Worm (Caenorhabditis elegans) whole organism, early embryonic: ENCODE results near the gene ras-1.

Experiments
- B0310.2 ChIP-seq: sonication (generic microtip); optimal IDR thresholded peaks from 2 replicates; lab custom pipeline; 2016; ENCODE audit warnings: mild to moderate bottlenecking, missing genetic modification characterization, missing compliant biosample characterization
- ama-1 ChIP-seq: fragments of 150-350 bp; optimal IDR thresholded peaks from 2 replicates; lab custom pipeline; 2014
- ets-7 ChIP-seq: sonication (generic microtip); optimal IDR thresholded peaks from 2 replicates; lab custom pipeline; 2016; ENCODE audit warnings: missing genotype, missing genetic modification characterization, missing compliant biosample characterization
- hmbx-1 ChIP-seq: sonication (generic microtip); optimal IDR thresholded peaks from 2 replicates; lab custom pipeline; 2016; ENCODE audit warnings: mild to moderate bottlenecking, missing genetic modification characterization, missing compliant biosample characterization
- tbx-37 ChIP-seq: fragments of 200-800 bp; sonication (Bioruptor generic); conservative IDR thresholded peaks from 2 replicates; pipeline ENCODE4 v1.3.6; 2022; ENCODE audit warnings: missing genetic modification reagents, missing genetic modification characterization, missing compliant biosample characterization
- tra-4 ChIP-seq: sonication (generic microtip); optimal IDR thresholded peaks from 2 replicates; lab custom pipeline; 2017; ENCODE audit warnings: missing genetic modification characterization, missing compliant biosample characterization

ce11 chrII:12309614-12310013 lies 42.4 kb downstream of the ras-1 start, which contains the start of gene C50E10.2:
- TF ChIP-seq tra-4 (no peak), ets-7 (no peak), hmbx-1 (no peak), ama-1 (no peak), B0310.2 (no peak), tbx-37 (no peak)
